Worm (Caenorhabditis elegans) whole organism, early embryonic: ENCODE measurements around the gene Y39A3CL.7.

ENCODE experiments used
- B0310.2 ChIP-seq: sonication (generic microtip); optimal IDR thresholded peaks from 2 replicates; lab custom pipeline; 2016; ENCODE audit warnings: mild to moderate bottlenecking, missing genetic modification characterization, missing compliant biosample characterization
- F13C5.2 ChIP-seq: sonication (generic microtip); optimal IDR thresholded peaks from 2 replicates; lab custom pipeline; 2017; ENCODE audit warnings: mild to moderate bottlenecking, missing genetic modification characterization, inconsistent platforms, missing compliant biosample characterization
- aly-1 ChIP-seq: sonication (generic microtip); optimal IDR thresholded peaks from 2 replicates; lab custom pipeline; 2016; ENCODE audit warnings: missing genetic modification characterization, missing compliant biosample characterization
- ama-1 ChIP-seq: fragments of 150-350 bp; optimal IDR thresholded peaks from 2 replicates; lab custom pipeline; 2014
- ceh-13 ChIP-seq: fragments of 200-800 bp; sonication (Bioruptor generic); optimal IDR thresholded peaks from 2 replicates; lab custom pipeline; 2018; ENCODE audit warnings: mild to moderate bottlenecking, missing genetic modification characterization, missing compliant biosample characterization
- ceh-36 ChIP-seq: sonication (generic microtip); optimal IDR thresholded peaks from 2 replicates; lab custom pipeline; 2016; ENCODE audit warnings: missing genetic modification characterization, inconsistent platforms, missing compliant biosample characterization
- ets-7 ChIP-seq: sonication (generic microtip); optimal IDR thresholded peaks from 2 replicates; lab custom pipeline; 2016; ENCODE audit warnings: missing genotype, missing genetic modification characterization, missing compliant biosample characterization
- flt-1 ChIP-seq: fragments of 200-800 bp; sonication (Bioruptor generic); IDR thresholded peaks from 2 replicates; pipeline ENCODE4 v1.3.6; 2022; ENCODE audit warnings: missing genetic modification characterization, missing compliant biosample characterization
- hmbx-1 ChIP-seq: sonication (generic microtip); optimal IDR thresholded peaks from 2 replicates; lab custom pipeline; 2016; ENCODE audit warnings: mild to moderate bottlenecking, missing genetic modification characterization, missing compliant biosample characterization
- hmg-4 ChIP-seq: fragments of 200-800 bp; sonication (Bioruptor generic); optimal IDR thresholded peaks from 2 replicates; lab custom pipeline; 2018; ENCODE audit warnings: mild to moderate bottlenecking, missing genetic modification characterization, missing compliant biosample characterization
- hnd-1 ChIP-seq: sonication (generic microtip); optimal IDR thresholded peaks from 2 replicates; lab custom pipeline; 2016; ENCODE audit warnings: missing genetic modification characterization, missing compliant biosample characterization
- pes-1 ChIP-seq: fragments of 200-800 bp; sonication (Bioruptor generic); IDR thresholded peaks from 2 replicates; pipeline ENCODE4 v1.3.6; 2022; ENCODE audit warnings: missing genetic modification reagents, missing genetic modification characterization, missing compliant biosample characterization
- scrt-1 ChIP-seq: fragments of 200-800 bp; sonication (Bioruptor generic); IDR thresholded peaks from 2 replicates; pipeline ENCODE4 v1.3.6; 2022; ENCODE audit warnings: missing genetic modification characterization, missing compliant biosample characterization
- sea-1 ChIP-seq: fragments of 200-800 bp; sonication (Bioruptor generic); conservative IDR thresholded peaks from 2 replicates; pipeline ENCODE4 v1.3.6; 2022; ENCODE audit warnings: missing genetic modification characterization, missing compliant biosample characterization
- tbx-11 ChIP-seq: fragments of 200-800 bp; sonication (Bioruptor generic); IDR thresholded peaks from 2 replicates; pipeline ENCODE4 v1.3.6; 2022; ENCODE audit warnings: missing genetic modification characterization, missing compliant biosample characterization
- tbx-37 ChIP-seq: fragments of 200-800 bp; sonication (Bioruptor generic); conservative IDR thresholded peaks from 2 replicates; pipeline ENCODE4 v1.3.6; 2022; ENCODE audit warnings: missing genetic modification reagents, missing genetic modification characterization, missing compliant biosample characterization
- tra-4 ChIP-seq: sonication (generic microtip); optimal IDR thresholded peaks from 2 replicates; lab custom pipeline; 2017; ENCODE audit warnings: missing genetic modification characterization, missing compliant biosample characterization

Y39A3CL.7 gene

DNA sequence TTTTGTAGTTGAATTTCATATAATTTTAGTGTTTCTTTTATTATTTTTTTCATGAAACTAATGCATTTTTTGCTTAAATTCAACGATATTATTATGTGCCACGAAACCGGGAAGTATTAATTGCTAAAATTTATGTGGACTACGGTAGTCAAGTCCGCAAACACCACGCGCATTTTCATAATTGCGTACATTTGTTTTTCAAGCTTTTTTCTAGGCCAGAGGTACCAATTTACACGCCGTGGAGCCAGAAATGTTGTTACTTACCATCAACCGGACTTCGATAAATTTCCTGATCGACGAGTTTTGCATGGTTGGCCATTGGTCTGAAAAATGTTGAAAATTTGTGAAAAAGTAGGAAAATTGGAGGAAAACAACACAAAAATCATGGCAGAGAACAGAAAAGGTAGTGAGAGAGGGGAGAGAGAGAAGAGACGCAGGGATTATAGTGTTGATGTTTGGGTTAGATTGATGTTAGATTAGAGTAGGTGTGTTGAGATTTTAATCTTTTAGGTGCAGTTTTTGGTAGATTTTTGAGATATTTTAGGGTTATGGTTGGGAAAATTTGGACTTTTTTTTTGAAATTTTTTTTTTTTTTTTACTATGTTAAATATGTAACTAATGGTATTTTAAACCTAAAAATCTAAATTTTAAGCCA lies 6.6 kb upstream of the Y39A3CL.7 start, which contains the start of gene clp-4:
Gene clp-4 (minus strand): TSS at position 323 of the 655 bp plus-strand sequence.
- TF ChIP-seq ets-7 (tag; lab: Kevin White, UChicago) (no peak), ceh-13 (no peak), F13C5.2 (tag; lab: Kevin White, UChicago) (no peak), scrt-1 (GFP tag; lab: Robert Waterston, UW) (no peak), hmbx-1 (tag; lab: Kevin White, UChicago) (no peak), pes-1 (GFP tag; lab: Robert Waterston, UW) (no peak), sea-1 (GFP tag; lab: Robert Waterston, UW) (no peak), tra-4 (tag; lab: Kevin White, UChicago) (no peak), ceh-36 (tag; lab: Kevin White, UChicago) (no peak), aly-1 (tag; lab: Kevin White, UChicago) (no peak), tbx-11 (no peak), tbx-37 (GFP tag; lab: Robert Waterston, UW) (no peak), B0310.2 (tag; lab: Kevin White, UChicago) (no peak), hnd-1 (no peak), ama-1 (no peak), flt-1 (GFP tag; lab: Robert Waterston, UW) (no peak), hmg-4 (GFP tag; lab: Kevin White, UChicago) (no peak)

DNA sequence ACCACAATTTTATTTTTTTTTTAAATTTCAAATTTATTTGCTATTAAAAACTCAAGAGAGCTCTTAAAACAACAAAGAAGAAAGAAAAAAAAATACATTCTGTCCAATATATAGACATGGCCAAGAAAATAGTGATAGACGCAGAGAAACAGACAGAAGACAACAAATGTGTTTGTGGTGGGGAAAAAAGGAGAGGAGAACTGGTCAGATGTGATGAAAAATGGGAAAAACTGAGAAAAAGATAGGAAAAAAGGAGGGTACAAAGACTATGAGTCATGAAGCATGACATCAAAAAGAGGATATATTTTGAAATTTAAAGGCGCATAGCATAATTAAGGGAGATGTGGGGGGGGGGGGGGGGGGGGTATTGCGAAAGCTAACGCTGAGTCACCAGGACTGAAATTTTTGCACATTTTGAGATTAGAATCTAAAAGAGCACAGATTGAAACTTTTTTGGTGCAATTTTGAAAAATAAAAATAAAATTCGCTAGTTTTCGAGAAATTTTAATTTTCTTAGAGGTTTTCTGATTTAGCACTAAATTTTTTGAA lies 5.6 kb upstream of the Y39A3CL.7 start:
- TF ChIP-seq scrt-1 (GFP tag; lab: Robert Waterston, UW): no peak
- no peak for TF ChIP-seq hmbx-1 (tag; lab: Kevin White, UChicago)
- no peak for TF ChIP-seq flt-1 (GFP tag; lab: Robert Waterston, UW)
- TF ChIP-seq hmg-4 (GFP tag; lab: Kevin White, UChicago): no peak
- TF ChIP-seq tbx-11: no peak
- TF ChIP-seq tbx-37 (GFP tag; lab: Robert Waterston, UW): no peak
- no peak for TF ChIP-seq pes-1 (GFP tag; lab: Robert Waterston, UW)
- no peak for TF ChIP-seq ceh-13
- TF ChIP-seq sea-1 (GFP tag; lab: Robert Waterston, UW): no peak
- no peak for TF ChIP-seq ama-1
- TF ChIP-seq tra-4 (tag; lab: Kevin White, UChicago): no peak
- TF ChIP-seq hnd-1: no peak
- TF ChIP-seq F13C5.2 (tag; lab: Kevin White, UChicago): no peak
- TF ChIP-seq B0310.2 (tag; lab: Kevin White, UChicago): no peak
- no peak for TF ChIP-seq ceh-36 (tag; lab: Kevin White, UChicago)
- TF ChIP-seq ets-7 (tag; lab: Kevin White, UChicago): no peak
- no peak for TF ChIP-seq aly-1 (tag; lab: Kevin White, UChicago)

DNA sequence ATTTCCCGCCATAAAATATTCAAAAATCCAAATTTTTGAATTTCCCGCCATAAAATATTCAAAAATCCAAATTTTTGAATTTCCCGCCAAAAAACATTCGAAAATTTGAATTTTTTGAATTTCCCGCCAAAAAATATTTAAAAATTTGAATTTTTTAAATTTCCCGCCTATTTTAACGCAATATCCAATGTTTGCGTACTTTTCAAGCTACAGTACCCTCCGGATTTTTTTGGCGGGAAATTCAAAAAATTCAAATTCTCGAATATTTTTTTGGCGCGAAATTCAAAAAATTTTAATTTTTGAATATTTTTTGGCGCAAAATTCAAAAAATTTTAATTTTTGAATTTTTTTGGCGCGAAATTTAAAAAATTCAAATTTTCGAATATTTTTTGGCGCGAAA lies 6.4 kb downstream of the Y39A3CL.7 start:
- TF ChIP-seq hmg-4 (GFP tag; lab: Kevin White, UChicago): no peak
- no peak for TF ChIP-seq hmbx-1 (tag; lab: Kevin White, UChicago)
- TF ChIP-seq scrt-1 (GFP tag; lab: Robert Waterston, UW): no peak
- TF ChIP-seq ceh-13: no peak
- TF ChIP-seq ets-7 (tag; lab: Kevin White, UChicago): no peak
- no peak for TF ChIP-seq tra-4 (tag; lab: Kevin White, UChicago)
- no peak for TF ChIP-seq tbx-37 (GFP tag; lab: Robert Waterston, UW)
- TF ChIP-seq ama-1: no peak
- TF ChIP-seq tbx-11: no peak
- no peak for TF ChIP-seq F13C5.2 (tag; lab: Kevin White, UChicago)
- no peak for TF ChIP-seq aly-1 (tag; lab: Kevin White, UChicago)
- no peak for TF ChIP-seq sea-1 (GFP tag; lab: Robert Waterston, UW)

DNA sequence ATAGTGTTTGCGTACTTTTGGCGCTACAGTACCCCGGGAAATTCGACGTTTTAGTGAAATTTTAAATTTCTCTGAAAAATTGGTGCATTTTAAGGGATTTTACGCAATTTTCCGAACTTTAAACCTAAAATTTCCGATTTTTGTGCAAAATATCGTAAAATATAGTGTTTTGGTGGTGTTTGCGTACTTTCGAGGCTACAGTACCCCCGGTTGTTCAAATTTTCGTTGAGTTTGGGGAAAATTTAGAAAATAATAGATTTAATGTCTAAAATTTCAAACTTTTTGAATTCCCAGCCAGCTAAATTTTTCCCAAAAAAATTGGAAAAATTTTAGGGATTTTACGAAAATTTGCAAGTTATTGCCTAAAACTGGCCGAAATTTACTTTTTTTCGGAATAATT lies 7.7 kb downstream of the Y39A3CL.7 start:
- TF ChIP-seq ceh-36 (tag; lab: Kevin White, UChicago) (no peak), hmg-4 (GFP tag; lab: Kevin White, UChicago) (no peak), ama-1 (no peak), pes-1 (GFP tag; lab: Robert Waterston, UW) (no peak), B0310.2 (tag; lab: Kevin White, UChicago) (no peak), tbx-37 (GFP tag; lab: Robert Waterston, UW) (no peak), ceh-13 (no peak), scrt-1 (GFP tag; lab: Robert Waterston, UW) (no peak), F13C5.2 (tag; lab: Kevin White, UChicago) (no peak), tbx-11 (no peak), aly-1 (tag; lab: Kevin White, UChicago) (no peak), hnd-1 (no peak), sea-1 (GFP tag; lab: Robert Waterston, UW) (no peak)

DNA sequence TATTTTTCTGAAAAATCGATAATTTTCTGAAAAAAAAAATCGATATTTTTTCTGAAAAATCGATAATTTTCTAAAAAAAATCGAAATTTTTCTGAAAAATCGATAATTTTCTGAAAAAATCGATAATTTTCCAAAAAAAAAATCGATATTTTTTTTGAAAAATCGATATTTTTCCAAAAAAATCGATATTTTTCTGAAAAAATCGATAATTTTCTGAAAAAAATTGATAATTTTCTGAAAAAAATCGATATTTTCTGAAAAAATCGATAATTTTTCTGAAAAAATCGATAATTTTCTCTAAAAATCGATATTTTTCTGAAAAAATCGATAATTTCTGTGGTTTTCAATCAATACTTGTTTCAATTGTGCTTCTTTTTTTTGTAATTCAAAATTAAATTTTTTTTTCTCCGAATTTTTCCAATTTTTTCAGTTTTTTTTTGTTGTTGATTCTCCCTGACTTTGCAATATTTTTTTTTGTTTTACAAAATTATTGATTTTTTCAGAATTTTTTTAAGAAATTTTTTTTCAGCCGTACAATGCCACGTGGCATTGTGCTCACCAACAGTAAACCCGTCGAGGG lies 9.4 kb downstream of the Y39A3CL.7 start, which contains the start of gene rexd-1:
Gene rexd-1 (plus strand): TSS at position 530 of the 580 bp plus-strand sequence.
- no peak for TF ChIP-seq hmg-4 (GFP tag; lab: Kevin White, UChicago)
- TF ChIP-seq F13C5.2 (tag; lab: Kevin White, UChicago): no peak
- no peak for TF ChIP-seq scrt-1 (GFP tag; lab: Robert Waterston, UW)
- TF ChIP-seq hnd-1: no peak

DNA sequence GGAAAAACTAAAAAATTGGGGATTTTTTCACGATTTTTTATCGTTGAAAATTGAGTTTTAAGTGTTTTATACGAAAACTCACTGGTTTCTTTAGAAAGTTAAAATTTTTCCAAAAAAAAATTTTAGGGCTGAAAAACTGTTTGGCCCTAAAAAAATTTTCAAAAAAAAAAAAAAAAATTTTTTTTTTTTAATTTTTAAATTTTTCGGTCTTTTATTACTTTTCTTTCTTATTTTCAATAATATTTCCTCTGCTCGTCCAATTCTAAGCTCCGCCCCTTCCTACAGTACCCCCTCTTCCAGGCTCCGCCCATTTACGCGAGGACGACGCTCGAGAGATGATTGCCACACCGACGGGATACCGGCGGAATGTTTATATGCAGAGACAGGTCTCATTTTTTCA lies 24.0 kb downstream of the Y39A3CL.7 start, which contains the start of gene pqn-82:
Gene pqn-82 (plus strand): TSS at position 301 of the 400 bp plus-strand sequence.
- no peak for TF ChIP-seq ama-1
- no peak for TF ChIP-seq ets-7 (tag; lab: Kevin White, UChicago)
- no peak for TF ChIP-seq pes-1 (GFP tag; lab: Robert Waterston, UW)
- no peak for TF ChIP-seq hmbx-1 (tag; lab: Kevin White, UChicago)
- TF ChIP-seq B0310.2 (tag; lab: Kevin White, UChicago): no peak
- no peak for TF ChIP-seq F13C5.2 (tag; lab: Kevin White, UChicago)
- no peak for TF ChIP-seq tbx-11
